Worm (Caenorhabditis elegans) whole organism, young adult: ENCODE data around the gene F28B12.1.

Experiments
- F10E7.11 ChIP-seq: sonication (generic microtip); optimal IDR thresholded peaks from 2 replicates; lab custom pipeline; 2017; ENCODE audit warnings: mild to moderate bottlenecking, missing genetic modification characterization, moderate library complexity, missing compliant biosample characterization
- F23B12.7 ChIP-seq: sonication (generic microtip); optimal IDR thresholded peaks from 2 replicates; lab custom pipeline; 2017; ENCODE audit warnings: missing genetic modification characterization, mild to moderate bottlenecking, missing compliant biosample characterization, antibody characterized with exemption, moderate library complexity; ENCODE audit not compliant: insufficient read depth
- F57C9.4 ChIP-seq: sonication (generic microtip); optimal IDR thresholded peaks from 2 replicates; lab custom pipeline; 2017; ENCODE audit warnings: mild to moderate bottlenecking, missing genetic modification characterization, missing compliant biosample characterization
- T26A5.8 ChIP-seq: sonication (generic microtip); optimal IDR thresholded peaks from 2 replicates; lab custom pipeline; 2016; ENCODE audit warnings: missing genetic modification characterization, missing compliant biosample characterization
- Y95B8A.8 ChIP-seq: fragments of 200-800 bp; sonication (Bioruptor generic); IDR thresholded peaks from 2 replicates; pipeline ENCODE4 v1.3.6; 2022; ENCODE audit warnings: missing genetic modification reagents, missing genetic modification characterization, missing compliant biosample characterization
- attf-5 ChIP-seq: fragments of 200-800 bp; sonication (Bioruptor generic); optimal IDR thresholded peaks from 2 replicates; lab custom pipeline; 2018; ENCODE audit warnings: mild to moderate bottlenecking, missing genetic modification characterization, missing compliant biosample characterization
- attf-6 ChIP-seq: fragments of 200-800 bp; sonication (Bioruptor generic); IDR thresholded peaks from 2 replicates; pipeline ENCODE4 v1.3.6; 2022; ENCODE audit warnings: missing genetic modification reagents, missing genetic modification characterization, missing compliant biosample characterization
- ceh-40 ChIP-seq: fragments of 200-800 bp; sonication (Bioruptor generic); IDR thresholded peaks from 2 replicates; pipeline ENCODE4 v1.3.6; 2022; ENCODE audit warnings: missing genetic modification characterization, missing compliant biosample characterization
- egrh-3 ChIP-seq: fragments of 200-800 bp; sonication (Bioruptor generic); IDR thresholded peaks from 2 replicates; pipeline ENCODE4 v1.3.6; 2022; ENCODE audit warnings: missing genetic modification reagents, missing genetic modification characterization, missing compliant biosample characterization
- nfya-1 ChIP-seq: sonication (generic microtip); optimal IDR thresholded peaks from 2 replicates; lab custom pipeline; 2017; ENCODE audit warnings: antibody characterized with exemption, missing compliant biosample characterization, missing genetic modification characterization, borderline replicate concordance; ENCODE audit not compliant: insufficient read depth
- snpc-1.1 ChIP-seq: sonication (generic microtip); optimal IDR thresholded peaks from 2 replicates; lab custom pipeline; 2017; ENCODE audit warnings: missing genetic modification characterization, mild to moderate bottlenecking, missing compliant biosample characterization, antibody characterized with exemption, moderate library complexity, missing genotype, missing genetic modification reagents; ENCODE audit not compliant: insufficient read depth
- snpc-4 ChIP-seq, 5 experiments: fragments of 150-350 bp in 1 of 5; sonication (generic microtip) in 4 of 5; optimal IDR thresholded peaks; 2 replicates each; lab custom pipeline; 2014 to 2018; ENCODE audit warnings: missing genetic modification characterization in 5 of 5, missing biosample characterization in 3 of 5, antibody characterized with exemption in 2 of 5, mild to moderate bottlenecking in 2 of 5, missing compliant biosample characterization in 2 of 5, missing genotype in 2 of 5, moderate library complexity in 2 of 5, missing genetic modification reagents in 1 of 5
- unc-130 ChIP-seq: sonication (generic microtip); optimal IDR thresholded peaks from 2 replicates; lab custom pipeline; 2016; ENCODE audit warnings: missing genetic modification reagents, missing genetic modification characterization, missing compliant biosample characterization
- ztf-26 ChIP-seq: sonication (generic microtip); optimal IDR thresholded peaks from 2 replicates; lab custom pipeline; 2017; ENCODE audit warnings: missing genetic modification characterization, missing compliant biosample characterization

DNA sequence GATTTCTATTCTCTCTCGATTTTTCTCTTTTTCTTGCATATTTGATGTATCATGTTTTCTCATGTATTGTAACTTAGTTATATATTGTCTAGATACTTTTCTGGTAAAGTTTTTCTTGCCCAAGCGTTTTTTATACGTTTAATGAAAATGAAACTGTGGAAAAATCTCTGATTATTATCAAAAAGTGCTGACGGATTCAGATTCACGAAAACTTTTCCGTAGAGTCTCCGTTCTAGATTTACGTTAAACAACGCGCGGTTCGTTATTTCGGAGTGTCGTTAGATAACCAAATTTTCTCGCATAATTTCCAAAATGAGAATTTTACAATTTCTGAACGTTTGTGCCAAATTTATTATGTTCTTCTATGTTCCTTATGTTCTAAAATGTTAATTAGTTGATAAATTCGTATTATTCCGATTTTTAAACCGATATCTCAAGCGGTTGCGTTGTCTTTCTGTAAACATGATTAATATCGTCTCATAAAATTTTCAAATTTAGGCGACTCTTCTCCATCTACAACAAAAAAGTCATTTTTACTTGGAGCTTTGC lies 24.5 kb upstream of the F28B12.1 start, which contains the start of gene ptp-2:
- TF ChIP-seq T26A5.8 (tag; lab: Kevin White, UChicago): no peak
- TF ChIP-seq attf-6 (GFP tag; lab: Robert Waterston, UW): no peak
- TF ChIP-seq attf-5 (GFP tag; lab: Kevin White, UChicago): no peak
- TF ChIP-seq ceh-40 (GFP tag; lab: Robert Waterston, UW): no peak
- TF ChIP-seq unc-130: no peak
- TF ChIP-seq F10E7.11 (tag; lab: Kevin White, UChicago): no peak
- TF ChIP-seq Y95B8A.8 (GFP tag; lab: Robert Waterston, UW): no peak
- TF ChIP-seq egrh-3 (GFP tag; lab: Robert Waterston, UW): no peak
- peak; percentile 42 for TF ChIP-seq F23B12.7
- no peak for TF ChIP-seq nfya-1
- TF ChIP-seq ztf-26 (tag; lab: Kevin White, UChicago): no peak
- TF ChIP-seq snpc-4 (GFP tag; optimal IDR thresholded peaks at IDR 0.05; lab: Kevin White, UChicago): no peak
- peak in 1 of 4 experiments; percentile 0 for TF ChIP-seq snpc-4 (tag; optimal IDR thresholded peaks at IDR 0.05; lab: Kevin White, UChicago)
- TF ChIP-seq snpc-1.1 (tag; lab: Kevin White, UChicago): no peak
- TF ChIP-seq F57C9.4 (tag; lab: Kevin White, UChicago): no peak
